Worm (Caenorhabditis elegans): ENCODE measurements around the gene ZK353.10.

- no peak for TF ChIP-seq nhr-77 (tag; optimal IDR thresholded peaks at IDR 0.05)
- TF ChIP-seq hmg-11 (tag; optimal IDR thresholded peaks at IDR 0.05): no peak
- no peak for TF ChIP-seq lin-39 (tag; optimal IDR thresholded peaks at IDR 0.05)
These were observed 43.7 kb upstream of the ZK353.10 start for ce11 chrIII:8437763-8438414.

All from whole organism, L3 larva.